Fruit fly (Drosophila melanogaster): ENCODE results near the gene Iru.

dm6 chr3R:8965546-8965945 is 40.7 kb upstream of the Iru start:
- TF ChIP-seq psq (GFP tag; optimal IDR thresholded peaks at IDR 0.05) (no peak), lola (GFP tag; optimal IDR thresholded peaks at IDR 0.05) (no peak)

Data from whole organism, wandering third instar larva.